Fruit fly (Drosophila melanogaster) whole organism, pupa: Measurements from ENCODE around the gene Jon65Aiv.

Source experiments
- CG15710 ChIP-seq: fragments of 200-800 bp; sonication (Bioruptor generic); optimal IDR thresholded peaks from 2 replicates; lab custom pipeline; 2018; ENCODE audit warnings: missing biosample characterization, mild to moderate bottlenecking, missing genetic modification characterization, moderate library complexity
- CG32121 ChIP-seq: fragments of 200-800 bp; sonication (Bioruptor generic); IDR thresholded peaks from 2 replicates; pipeline ENCODE4 v1.3.6; 2022; ENCODE audit warnings: missing biosample characterization, missing genetic modification characterization
- CG34367 ChIP-seq: fragments of 200-800 bp; sonication (Bioruptor generic); optimal IDR thresholded peaks from 2 replicates; lab custom pipeline; 2018; ENCODE audit warnings: missing biosample characterization, mild to moderate bottlenecking, missing genetic modification characterization
- D1 ChIP-seq: fragments of 200-800 bp; sonication (Bioruptor generic); optimal IDR thresholded peaks from 2 replicates; lab custom pipeline; 2018; ENCODE audit warnings: missing biosample characterization, mild to moderate bottlenecking, missing genetic modification characterization, moderate library complexity
- Snoo ChIP-seq: fragments of 200-800 bp; sonication (Bioruptor generic); optimal IDR thresholded peaks from 3 replicates; lab custom pipeline; 2017; ENCODE audit warnings: missing biosample characterization, mild to moderate bottlenecking, missing genetic modification characterization, inconsistent platforms
- fd96Ca ChIP-seq: fragments of 200-800 bp; sonication (Bioruptor generic); IDR thresholded peaks from 3 replicates; pipeline ENCODE4 v1.3.6; 2022; ENCODE audit warnings: missing biosample characterization, missing genetic modification characterization
- gl ChIP-seq: fragments of 200-800 bp; sonication (Bioruptor generic); optimal IDR thresholded peaks from 2 replicates; lab custom pipeline; 2018; ENCODE audit warnings: missing biosample characterization, mild to moderate bottlenecking, missing genetic modification characterization

DNA sequence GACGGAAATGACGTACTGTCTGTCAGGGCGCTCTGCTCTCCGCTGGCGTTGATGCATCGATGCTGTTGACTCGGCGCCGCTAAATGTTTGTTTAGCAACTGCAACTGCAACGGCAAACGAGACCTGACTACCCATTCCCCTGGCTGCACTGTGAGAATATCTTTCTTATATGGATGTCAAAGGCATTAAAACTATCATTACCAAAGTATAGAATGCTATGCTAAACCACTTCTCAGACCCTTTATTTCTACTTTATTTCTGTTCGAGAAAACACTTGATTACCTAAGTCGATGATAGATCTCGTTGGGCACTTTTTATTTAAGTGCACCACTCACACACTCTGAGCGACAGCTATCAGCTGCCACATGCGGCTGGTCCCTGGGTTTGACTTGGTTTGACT is 16.8 kb upstream of the Jon65Aiv start:
- TF ChIP-seq fd96Ca (GFP tag; lab: Robert Waterston, UW) (no peak), CG34367 (no peak), gl (tag; lab: Kevin White, UChicago) (no peak), CG15710 (tag; lab: Kevin White, UChicago) (peak; percentile 18), CG32121 (no peak), D1 (no peak), Snoo (tag; lab: Kevin White, UChicago) (no peak)
